Worm (Caenorhabditis elegans) whole organism, young adult: ENCODE data around the gene C13F10.6.

ENCODE experiments used
- B0019.2 ChIP-seq: fragments of 200-800 bp; sonication (Bioruptor generic); conservative IDR thresholded peaks from 2 replicates; pipeline ENCODE4 v1.3.6; 2022; ENCODE audit warnings: missing genetic modification reagents, missing genetic modification characterization, missing compliant biosample characterization
- B0336.3 ChIP-seq: fragments of 200-800 bp; sonication (Bioruptor generic); IDR thresholded peaks from 2 replicates; pipeline ENCODE4 v1.3.6; 2022; ENCODE audit warnings: missing genetic modification characterization, missing compliant biosample characterization
- C17E4.6 ChIP-seq: fragments of 200-800 bp; sonication (Bioruptor generic); IDR thresholded peaks from 2 replicates; pipeline ENCODE4 v1.3.6; 2022; ENCODE audit warnings: missing genetic modification reagents, missing genetic modification characterization, missing compliant biosample characterization
- D2030.7 ChIP-seq: fragments of 200-800 bp; sonication (Bioruptor generic); IDR thresholded peaks from 2 replicates; pipeline ENCODE4 v1.3.6; 2022; ENCODE audit warnings: missing genetic modification reagents, missing genetic modification characterization, missing compliant biosample characterization
- F23B12.7 ChIP-seq: sonication (generic microtip); optimal IDR thresholded peaks from 2 replicates; lab custom pipeline; 2017; ENCODE audit warnings: missing genetic modification characterization, mild to moderate bottlenecking, missing compliant biosample characterization, antibody characterized with exemption, moderate library complexity; ENCODE audit not compliant: insufficient read depth
- F33H1.4 ChIP-seq: fragments of 200-800 bp; sonication (Bioruptor generic); IDR thresholded peaks from 2 replicates; pipeline ENCODE4 v1.3.6; 2022; ENCODE audit warnings: missing genetic modification reagents, missing genetic modification characterization, missing compliant biosample characterization
- F37B4.10 ChIP-seq: fragments of 200-800 bp; sonication (Bioruptor generic); IDR thresholded peaks from 2 replicates; pipeline ENCODE4 v1.3.6; 2022; ENCODE audit warnings: missing genetic modification characterization, missing compliant biosample characterization
- F49E8.2 ChIP-seq: sonication (generic microtip); optimal IDR thresholded peaks from 3 replicates; lab custom pipeline; 2017; ENCODE audit warnings: missing genetic modification characterization, mild to moderate bottlenecking, missing compliant biosample characterization, antibody characterized with exemption, moderate library complexity; ENCODE audit not compliant: insufficient read depth
- F55B11.4 ChIP-seq: sonication (generic microtip); optimal IDR thresholded peaks from 2 replicates; lab custom pipeline; 2016; ENCODE audit warnings: missing compliant biosample characterization, missing genetic modification characterization, borderline replicate concordance; ENCODE audit not compliant: insufficient read depth
- K12H6.12 ChIP-seq: fragments of 200-800 bp; sonication (Bioruptor generic); optimal IDR thresholded peaks from 2 replicates; lab custom pipeline; 2018; ENCODE audit warnings: mild to moderate bottlenecking, missing genetic modification characterization, missing compliant biosample characterization
- T26A5.8 ChIP-seq: sonication (generic microtip); optimal IDR thresholded peaks from 2 replicates; lab custom pipeline; 2016; ENCODE audit warnings: missing genetic modification characterization, missing compliant biosample characterization
- Y53G8AR.9 ChIP-seq: fragments of 200-800 bp; sonication (Bioruptor generic); conservative IDR thresholded peaks from 2 replicates; pipeline ENCODE4 v1.3.6; 2022; ENCODE audit warnings: missing genetic modification reagents, missing genetic modification characterization, missing compliant biosample characterization
- Y67H2A.10 ChIP-seq: fragments of 200-800 bp; sonication (Bioruptor generic); conservative IDR thresholded peaks from 2 replicates; pipeline ENCODE4 v1.3.6; 2022; ENCODE audit warnings: missing genetic modification reagents, missing genetic modification characterization, missing compliant biosample characterization
- ZK185.1 ChIP-seq: sonication (generic microtip); optimal IDR thresholded peaks from 2 replicates; lab custom pipeline; 2016; ENCODE audit warnings: mild to moderate bottlenecking, missing genetic modification characterization, missing compliant biosample characterization; ENCODE audit not compliant: poor library complexity, severe bottlenecking
- akir-1 ChIP-seq: fragments of 200-800 bp; sonication (Bioruptor generic); optimal IDR thresholded peaks from 2 replicates; lab custom pipeline; 2018; ENCODE audit warnings: mild to moderate bottlenecking, missing genetic modification characterization, moderate library complexity, missing compliant biosample characterization
- atf-7 ChIP-seq: sonication (generic microtip); optimal IDR thresholded peaks from 2 replicates; lab custom pipeline; 2017; ENCODE audit warnings: mild to moderate bottlenecking, missing genetic modification characterization, missing compliant biosample characterization
- attf-5 ChIP-seq: fragments of 200-800 bp; sonication (Bioruptor generic); optimal IDR thresholded peaks from 2 replicates; lab custom pipeline; 2018; ENCODE audit warnings: mild to moderate bottlenecking, missing genetic modification characterization, missing compliant biosample characterization
- bed-1 ChIP-seq: fragments of 200-800 bp; sonication (Bioruptor generic); IDR thresholded peaks from 2 replicates; pipeline ENCODE4 v1.3.6; 2022; ENCODE audit warnings: missing genetic modification reagents, missing genetic modification characterization, missing compliant biosample characterization
- ccch-3 ChIP-seq: fragments of 200-800 bp; sonication (Bioruptor generic); optimal IDR thresholded peaks from 2 replicates; lab custom pipeline; 2018; ENCODE audit warnings: mild to moderate bottlenecking, missing genetic modification characterization, missing compliant biosample characterization
- ceh-100 ChIP-seq: fragments of 200-800 bp; sonication (Bioruptor generic); IDR thresholded peaks from 2 replicates; pipeline ENCODE4 v1.3.6; 2022; ENCODE audit warnings: missing genetic modification reagents, missing genetic modification characterization, missing compliant biosample characterization
- ceh-58 ChIP-seq: fragments of 200-800 bp; sonication (Bioruptor generic); IDR thresholded peaks from 2 replicates; pipeline ENCODE4 v1.3.6; 2022; ENCODE audit warnings: missing genetic modification characterization, missing compliant biosample characterization
- ceh-79 ChIP-seq: sonication (generic microtip); optimal IDR thresholded peaks from 2 replicates; lab custom pipeline; 2017; ENCODE audit warnings: mild to moderate bottlenecking, missing genetic modification characterization, missing compliant biosample characterization
- dpff-1 ChIP-seq: sonication (generic microtip); optimal IDR thresholded peaks from 2 replicates; lab custom pipeline; 2017; ENCODE audit warnings: mild to moderate bottlenecking, missing genetic modification characterization, missing compliant biosample characterization
- egrh-3 ChIP-seq: fragments of 200-800 bp; sonication (Bioruptor generic); IDR thresholded peaks from 2 replicates; pipeline ENCODE4 v1.3.6; 2022; ENCODE audit warnings: missing genetic modification reagents, missing genetic modification characterization, missing compliant biosample characterization
- ekl-4 ChIP-seq: fragments of 200-800 bp; sonication (Bioruptor generic); IDR thresholded peaks from 2 replicates; pipeline ENCODE4 v1.3.6; 2022; ENCODE audit warnings: missing genetic modification reagents, missing genetic modification characterization, missing compliant biosample characterization
- hmg-1.2 ChIP-seq: fragments of 200-800 bp; sonication (Bioruptor generic); IDR thresholded peaks from 2 replicates; pipeline ENCODE4 v1.3.6; 2022; ENCODE audit warnings: missing genetic modification reagents, missing genetic modification characterization, missing compliant biosample characterization
- hrde-1 ChIP-seq: sonication (generic microtip); optimal IDR thresholded peaks from 2 replicates; lab custom pipeline; 2016; ENCODE audit warnings: missing genetic modification characterization, mild to moderate bottlenecking, missing compliant biosample characterization, moderate library complexity, missing genotype, missing genetic modification reagents, borderline replicate concordance
- let-526 ChIP-seq: fragments of 200-800 bp; sonication (Bioruptor generic); IDR thresholded peaks from 2 replicates; pipeline ENCODE4 v1.3.6; 2022; ENCODE audit warnings: missing genetic modification reagents, missing genetic modification characterization, missing compliant biosample characterization
- let-607 ChIP-seq, 2 experiments: fragments of 200-800 bp in 1 of 2; sonication (Bioruptor generic) in 1 of 2; sonication (generic microtip) in 1 of 2; optimal IDR thresholded peaks; 2 replicates each; lab custom pipeline; 2016 to 2018; ENCODE audit warnings: mild to moderate bottlenecking in 2 of 2, missing compliant biosample characterization in 2 of 2, missing genetic modification characterization in 2 of 2, moderate library complexity in 2 of 2, missing genotype in 1 of 2
- lsl-1 ChIP-seq: fragments of 200-800 bp; sonication (Bioruptor generic); optimal IDR thresholded peaks from 2 replicates; lab custom pipeline; 2018; ENCODE audit warnings: mild to moderate bottlenecking, missing genetic modification characterization, moderate library complexity, missing compliant biosample characterization
- madf-10 ChIP-seq: sonication (generic microtip); optimal IDR thresholded peaks from 2 replicates; lab custom pipeline; 2016; ENCODE audit warnings: mild to moderate bottlenecking, missing genetic modification characterization, missing compliant biosample characterization
- madf-3 ChIP-seq: fragments of 200-800 bp; sonication (Bioruptor generic); IDR thresholded peaks from 2 replicates; pipeline ENCODE4 v1.3.6; 2022; ENCODE audit warnings: missing genetic modification reagents, missing genetic modification characterization, missing compliant biosample characterization
- madf-8 ChIP-seq: fragments of 200-800 bp; sonication (Bioruptor generic); conservative IDR thresholded peaks from 2 replicates; pipeline ENCODE4 v1.3.6; 2022; ENCODE audit warnings: missing genetic modification reagents, missing genetic modification characterization, missing compliant biosample characterization
- mcd-1 ChIP-seq: fragments of 200-800 bp; sonication (Bioruptor generic); IDR thresholded peaks from 2 replicates; pipeline ENCODE4 v1.3.6; 2022; ENCODE audit warnings: missing genetic modification reagents, missing genetic modification characterization, missing compliant biosample characterization
- mxl-1 ChIP-seq: sonication (generic microtip); optimal IDR thresholded peaks from 2 replicates; lab custom pipeline; 2016; ENCODE audit warnings: missing genetic modification characterization, missing compliant biosample characterization
- nhr-80 ChIP-seq: sonication (generic microtip); optimal IDR thresholded peaks from 2 replicates; lab custom pipeline; 2016; ENCODE audit warnings: missing genetic modification characterization, missing compliant biosample characterization
- pbrm-1 ChIP-seq: fragments of 200-800 bp; sonication (Bioruptor generic); IDR thresholded peaks from 2 replicates; pipeline ENCODE4 v1.3.6; 2022; ENCODE audit warnings: missing genetic modification reagents, missing genetic modification characterization, missing compliant biosample characterization
- pha-4 ChIP-seq: fragments of 150-350 bp; sonication (generic microtip); optimal IDR thresholded peaks from 2 replicates; lab custom pipeline; 2014; ENCODE audit warnings: missing biosample characterization, missing genetic modification reagents, missing genetic modification characterization
- rcor-1 ChIP-seq: fragments of 200-800 bp; sonication (Bioruptor generic); IDR thresholded peaks from 2 replicates; pipeline ENCODE4 v1.3.6; 2022; ENCODE audit warnings: missing genetic modification reagents, missing genetic modification characterization, missing compliant biosample characterization
- snpc-1.3 ChIP-seq: sonication (generic microtip); optimal IDR thresholded peaks from 2 replicates; lab custom pipeline; 2017; ENCODE audit warnings: missing genetic modification characterization, mild to moderate bottlenecking, missing compliant biosample characterization, antibody characterized with exemption, moderate library complexity, missing genotype, missing genetic modification reagents; ENCODE audit not compliant: insufficient read depth
- snpc-3.4 ChIP-seq: sonication (generic microtip); optimal IDR thresholded peaks from 2 replicates; lab custom pipeline; 2017; ENCODE audit warnings: missing genetic modification characterization, mild to moderate bottlenecking, missing compliant biosample characterization, antibody characterized with exemption, moderate library complexity, missing genotype, missing genetic modification reagents
- tlf-1 ChIP-seq: fragments of 200-800 bp; sonication (Bioruptor generic); optimal IDR thresholded peaks from 2 replicates; lab custom pipeline; 2018; ENCODE audit warnings: mild to moderate bottlenecking, missing genetic modification characterization, missing compliant biosample characterization
- unc-130 ChIP-seq: sonication (generic microtip); optimal IDR thresholded peaks from 2 replicates; lab custom pipeline; 2016; ENCODE audit warnings: missing genetic modification reagents, missing genetic modification characterization, missing compliant biosample characterization
- unc-62 ChIP-seq: fragments of 150-350 bp; optimal IDR thresholded peaks from 2 replicates; lab custom pipeline; 2014; ENCODE audit warnings: missing biosample characterization, missing genetic modification reagents, missing genetic modification characterization
- xnd-1 ChIP-seq: sonication (generic microtip); optimal IDR thresholded peaks from 2 replicates; lab custom pipeline; 2016; ENCODE audit warnings: missing genotype, missing genetic modification reagents, missing genetic modification characterization, missing compliant biosample characterization
- ztf-25 ChIP-seq: fragments of 200-800 bp; sonication (Bioruptor generic); IDR thresholded peaks from 2 replicates; pipeline ENCODE4 v1.3.6; 2022; ENCODE audit warnings: missing genetic modification reagents, missing genetic modification characterization, missing compliant biosample characterization
- ztf-3 ChIP-seq: fragments of 200-800 bp; sonication (Bioruptor generic); optimal IDR thresholded peaks from 2 replicates; lab custom pipeline; 2018; ENCODE audit warnings: mild to moderate bottlenecking, missing genetic modification characterization, missing compliant biosample characterization

Gene C13F10.6

ce11 chrV:7196498-7196966, 24.3 kb downstream of the C13F10.6 start, which contains the start of gene F09G2.2 (continued):
- TF ChIP-seq pha-4 (tag; lab: Kevin White, UChicago) (peak; percentile 84), Y67H2A.10 (GFP tag; lab: Robert Waterston, UW) (peak; percentile 76; the same call in 1 of the 2 replicates), hrde-1 (peak; percentile 14), ceh-79 (no peak), ccch-3 (GFP tag; lab: Kevin White, UChicago) (no peak), akir-1 (GFP tag; lab: Kevin White, UChicago) (no peak), ceh-58 (GFP tag; lab: Robert Waterston, UW) (no peak), snpc-3.4 (tag; lab: Kevin White, UChicago) (peak; percentile 88), unc-130 (peak; percentile 32), ztf-3 (GFP tag; lab: Kevin White, UChicago) (no peak), bed-1 (GFP tag; lab: Robert Waterston, UW) (no peak), F33H1.4 (GFP tag; lab: Robert Waterston, UW) (peak; percentile 79), F55B11.4 (tag; lab: Kevin White, UChicago) (no peak), B0019.2 (GFP tag; lab: Robert Waterston, UW) (0 out of 2 replicates have a peak, but pooled peaks have one; percentile 53), T26A5.8 (tag; lab: Kevin White, UChicago) (no peak), let-526 (GFP tag; lab: Robert Waterston, UW) (peak; percentile 56; the same call in 1 of the 2 replicates), dpff-1 (tag; lab: Kevin White, UChicago) (no peak), egrh-3 (peak; percentile 58), madf-8 (peak; percentile 82), ekl-4 (GFP tag; lab: Robert Waterston, UW) (peak; percentile 96), tlf-1 (GFP tag; lab: Kevin White, UChicago) (peak; percentile 84), lsl-1 (peak; percentile 80), ztf-25 (GFP tag; lab: Robert Waterston, UW) (0 out of 2 replicates have a peak, but pooled peaks have one; percentile 40), mcd-1 (GFP tag; lab: Robert Waterston, UW) (peak; percentile 85), unc-62 (GFP tag; lab: Kevin White, UChicago) (peak; percentile 13), nhr-80 (peak; percentile 90), attf-5 (GFP tag; lab: Kevin White, UChicago) (peak; percentile 96), K12H6.12 (tag; lab: Kevin White, UChicago) (peak; percentile 79), F49E8.2 (tag; lab: Kevin White, UChicago) (peak; percentile 9), C17E4.6 (GFP tag; lab: Robert Waterston, UW) (peak; percentile 81), ceh-100 (peak; percentile 71), F37B4.10 (no peak), xnd-1 (tag; lab: Kevin White, UChicago) (peak; percentile 77), pbrm-1 (peak; percentile 89), F23B12.7 (peak; percentile 61), B0336.3 (peak; percentile 84), rcor-1 (GFP tag; lab: Robert Waterston, UW) (peak; percentile 93), ZK185.1 (tag; lab: Kevin White, UChicago) (peak; percentile 68), Y53G8AR.9 (GFP tag; lab: Robert Waterston, UW) (peak; percentile 92), atf-7 (peak; percentile 14), mxl-1 (peak; percentile 5), madf-3 (GFP tag; lab: Robert Waterston, UW) (peak; percentile 100), hmg-1.2 (GFP tag; lab: Robert Waterston, UW) (peak; percentile 99), snpc-1.3 (tag; lab: Kevin White, UChicago) (peak; percentile 83), D2030.7 (GFP tag; lab: Robert Waterston, UW) (peak; percentile 88), madf-10 (peak; percentile 78), let-607 (tag; optimal IDR thresholded peaks at IDR 0.05; lab: Kevin White, UChicago) (peak; percentile 2 to 69)
